Fruit fly (Drosophila melanogaster) whole organism, embryonic: ENCODE measurements around the gene Ocrl.
A peak's percentile ranks its signal among the peaks of the same experiment; 100 is the strongest.

ENCODE experiments used
- Awh ChIP-seq: fragments of 200-800 bp; sonication (Bioruptor generic); IDR thresholded peaks from 2 replicates; pipeline ENCODE4, ENCODE4 v1.3.6; 2022; ENCODE audit warnings: missing biosample characterization, missing genetic modification characterization
- B-H1 ChIP-seq: fragments of 200-800 bp; sonication (Bioruptor generic); IDR thresholded peaks from 3 replicates; pipeline ENCODE4 v1.3.6; 2022; ENCODE audit warnings: missing biosample characterization, missing genetic modification characterization
- BEAF-32 ChIP-seq: fragments of 200-800 bp; sonication (Bioruptor generic); optimal IDR thresholded peaks from 3 replicates; lab custom pipeline; 2017; ENCODE audit warnings: missing biosample characterization, missing genetic modification characterization, mild to moderate bottlenecking, moderate library complexity, missing genetic modification reagents
- CG10267 ChIP-seq: fragments of 200-800 bp; sonication (Bioruptor generic); optimal IDR thresholded peaks from 2 replicates; lab custom pipeline; 2018; ENCODE audit warnings: missing biosample characterization, mild to moderate bottlenecking, missing genetic modification characterization, moderate library complexity
- CG10959 ChIP-seq: fragments of 200-800 bp; sonication (Bioruptor generic); IDR thresholded peaks from 2 replicates; pipeline ENCODE4 v1.3.6; 2022; ENCODE audit warnings: missing biosample characterization, missing genetic modification characterization
- CG12155 ChIP-seq: fragments of 200-800 bp; sonication (Bioruptor generic); optimal IDR thresholded peaks from 3 replicates; lab custom pipeline; 2016; ENCODE audit warnings: missing biosample characterization, missing genetic modification characterization
- CG12236 ChIP-seq: fragments of 200-800 bp; sonication (Bioruptor generic); optimal IDR thresholded peaks from 2 replicates; lab custom pipeline; 2016; ENCODE audit warnings: missing biosample characterization, missing genetic modification characterization
- CG13424 ChIP-seq: fragments of 200-800 bp; sonication (Bioruptor generic); optimal IDR thresholded peaks from 2 replicates; lab custom pipeline; 2019; ENCODE audit warnings: missing biosample characterization, mild to moderate bottlenecking, missing genetic modification characterization, moderate library complexity
- CG15269 ChIP-seq: fragments of 200-800 bp; sonication (Bioruptor generic); optimal IDR thresholded peaks from 2 replicates; lab custom pipeline; 2018; ENCODE audit warnings: missing biosample characterization, mild to moderate bottlenecking, missing genetic modification characterization, moderate library complexity
- CG15696 ChIP-seq: fragments of 200-800 bp; sonication (Bioruptor generic); optimal IDR thresholded peaks from 2 replicates; lab custom pipeline; 2019; ENCODE audit warnings: missing biosample characterization, mild to moderate bottlenecking, missing genetic modification characterization, moderate library complexity
- CG16813 ChIP-seq: fragments of 200-800 bp; sonication (Bioruptor generic); IDR thresholded peaks from 3 replicates; pipeline ENCODE4 v1.3.6; 2022; ENCODE audit warnings: missing biosample characterization, missing genetic modification characterization; ENCODE audit not compliant: partially characterized antibody
- CG16815 ChIP-seq: fragments of 200-800 bp; sonication (Bioruptor generic); optimal IDR thresholded peaks from 3 replicates; lab custom pipeline; 2017; ENCODE audit warnings: missing biosample characterization, mild to moderate bottlenecking, missing genetic modification characterization
- CG2712 ChIP-seq: fragments of 200-800 bp; optimal IDR thresholded peaks from 3 replicates; lab custom pipeline; 2019; ENCODE audit warnings: missing biosample characterization, mild to moderate bottlenecking, missing genetic modification characterization, moderate library complexity
- CG4328 ChIP-seq: fragments of 200-800 bp; sonication (Bioruptor generic); optimal IDR thresholded peaks from 3 replicates; lab custom pipeline; 2017; ENCODE audit warnings: missing biosample characterization, missing genetic modification reagents, missing genetic modification characterization
- CG5180 ChIP-seq: fragments of 200-800 bp; sonication (Bioruptor generic); optimal IDR thresholded peaks from 3 replicates; lab custom pipeline; 2017; ENCODE audit warnings: missing biosample characterization, missing genetic modification characterization, mild to moderate bottlenecking, moderate library complexity, missing genetic modification reagents
- CG6683 ChIP-seq: fragments of 200-800 bp; sonication (Bioruptor generic); optimal IDR thresholded peaks from 2 replicates; lab custom pipeline; 2017; ENCODE audit warnings: missing biosample characterization, mild to moderate bottlenecking, missing genetic modification characterization, missing genetic modification reagents
- CG7372 ChIP-seq: fragments of 200-800 bp; sonication (Bioruptor generic); IDR thresholded peaks from 2 replicates; pipeline ENCODE4 v1.3.6; 2022; ENCODE audit warnings: missing biosample characterization, missing genetic modification characterization
- CG8924 ChIP-seq: fragments of 200-800 bp; optimal IDR thresholded peaks from 3 replicates; lab custom pipeline; 2019; ENCODE audit warnings: missing biosample characterization, mild to moderate bottlenecking, missing genetic modification characterization, moderate library complexity
- CG9609 ChIP-seq: fragments of 200-800 bp; sonication (Bioruptor generic); optimal IDR thresholded peaks from 3 replicates; lab custom pipeline; 2016; ENCODE audit warnings: missing biosample characterization, missing genetic modification characterization
- CHES-1-like ChIP-seq: fragments of 200-800 bp; sonication (Bioruptor generic); optimal IDR thresholded peaks from 2 replicates; lab custom pipeline; 2016; ENCODE audit warnings: missing biosample characterization, missing genetic modification characterization
- Dbx ChIP-seq: fragments of 200-800 bp; sonication (Bioruptor generic); IDR thresholded peaks from 3 replicates; pipeline ENCODE4 v1.3.6; 2022; ENCODE audit warnings: missing biosample characterization, missing genetic modification characterization
- Deaf1 ChIP-seq: fragments of 200-800 bp; optimal IDR thresholded peaks from 3 replicates; lab custom pipeline; 2019; ENCODE audit warnings: missing biosample characterization, mild to moderate bottlenecking, missing genetic modification characterization, moderate library complexity
- Dip3 ChIP-seq: fragments of 200-800 bp; sonication (Bioruptor generic); optimal IDR thresholded peaks from 3 replicates; lab custom pipeline; 2016; ENCODE audit warnings: missing biosample characterization, missing genetic modification characterization
- Doc2 ChIP-seq: fragments of 200-800 bp; sonication (Bioruptor generic); IDR thresholded peaks from 2 replicates; pipeline ENCODE4 v1.3.6; 2022; ENCODE audit warnings: missing biosample characterization, missing genetic modification characterization
- Dp ChIP-seq: fragments of 200-800 bp; sonication (Bioruptor generic); optimal IDR thresholded peaks from 2 replicates; lab custom pipeline; 2018; ENCODE audit warnings: missing biosample characterization, mild to moderate bottlenecking, missing genetic modification characterization, moderate library complexity
- Fer3 ChIP-seq: fragments of 200-800 bp; sonication (Bioruptor generic); optimal IDR thresholded peaks from 2 replicates; lab custom pipeline; 2018; ENCODE audit warnings: missing biosample characterization, mild to moderate bottlenecking, missing genetic modification characterization, moderate library complexity
- HHEX ChIP-seq: fragments of 200-800 bp; sonication (Bioruptor generic); optimal IDR thresholded peaks from 3 replicates; lab custom pipeline; 2017; ENCODE audit warnings: missing biosample characterization, mild to moderate bottlenecking, missing genetic modification characterization, missing genetic modification reagents
- HLH3B ChIP-seq: fragments of 200-800 bp; sonication (Bioruptor generic); IDR thresholded peaks from 2 replicates; pipeline ENCODE4 v1.3.6; 2022; ENCODE audit warnings: missing biosample characterization, missing genetic modification characterization
- Hmr ChIP-seq: fragments of 200-800 bp; sonication (Bioruptor generic); optimal IDR thresholded peaks from 3 replicates; lab custom pipeline; 2017; ENCODE audit warnings: mild to moderate bottlenecking, missing biosample characterization, missing genetic modification reagents, missing genetic modification characterization
- Hmx ChIP-seq: fragments of 200-800 bp; sonication (Bioruptor generic); optimal IDR thresholded peaks from 2 replicates; lab custom pipeline; 2016; ENCODE audit warnings: missing biosample characterization, missing genetic modification characterization
- Jarid2 ChIP-seq: fragments of 200-800 bp; sonication (Bioruptor generic); optimal IDR thresholded peaks from 3 replicates; lab custom pipeline; 2017; ENCODE audit warnings: mild to moderate bottlenecking, missing biosample characterization, missing genetic modification reagents, missing genetic modification characterization
- NfI ChIP-seq: fragments of 200-800 bp; sonication (Bioruptor generic); optimal IDR thresholded peaks from 3 replicates; lab custom pipeline; 2018; ENCODE audit warnings: missing biosample characterization, mild to moderate bottlenecking, missing genetic modification characterization, moderate library complexity
- Pdp1 ChIP-seq, 2 experiments: fragments of 200-800 bp; sonication (Bioruptor generic); optimal IDR thresholded peaks; 3 replicates each; lab custom pipeline; 2016; ENCODE audit warnings: missing biosample characterization in 2 of 2, missing genetic modification characterization in 2 of 2, mild to moderate bottlenecking in 1 of 2, moderate library complexity in 1 of 2
- Poxn ChIP-seq: fragments of 200-800 bp; sonication (Bioruptor generic); IDR thresholded peaks from 2 replicates; pipeline ENCODE4 v1.3.6; 2022; ENCODE audit warnings: missing biosample characterization, missing genetic modification characterization
- Taf1 ChIP-seq: fragments of 200-800 bp; sonication (Bioruptor generic); IDR thresholded peaks from 2 replicates; pipeline ENCODE4 v1.3.6; 2022; ENCODE audit warnings: missing biosample characterization, missing genetic modification characterization
- corto ChIP-seq: fragments of 200-800 bp; sonication (Bioruptor generic); optimal IDR thresholded peaks from 2 replicates; lab custom pipeline; 2016; ENCODE audit warnings: missing biosample characterization, mild to moderate bottlenecking, missing genetic modification characterization, moderate library complexity
- fd96Cb ChIP-seq: fragments of 200-800 bp; sonication (Bioruptor generic); optimal IDR thresholded peaks from 2 replicates; lab custom pipeline; 2018; ENCODE audit warnings: missing biosample characterization, mild to moderate bottlenecking, missing genetic modification characterization, moderate library complexity
- gsb-n ChIP-seq: fragments of 200-800 bp; sonication (Bioruptor generic); optimal IDR thresholded peaks from 3 replicates; lab custom pipeline; 2018; ENCODE audit warnings: missing biosample characterization, mild to moderate bottlenecking, missing genetic modification characterization
- lab ChIP-seq: fragments of 200-800 bp; sonication (Bioruptor generic); optimal IDR thresholded peaks from 3 replicates; lab custom pipeline; 2017; ENCODE audit warnings: missing biosample characterization, missing genetic modification characterization, mild to moderate bottlenecking, moderate library complexity, missing genetic modification reagents
- lilli ChIP-seq: fragments of 200-800 bp; sonication (Bioruptor generic); optimal IDR thresholded peaks from 3 replicates; lab custom pipeline; 2016; ENCODE audit warnings: missing biosample characterization, missing genetic modification characterization
- mirr ChIP-seq: fragments of 200-800 bp; sonication (Bioruptor generic); optimal IDR thresholded peaks from 3 replicates; lab custom pipeline; 2018; ENCODE audit warnings: missing biosample characterization, mild to moderate bottlenecking, missing genetic modification characterization
- phol ChIP-seq: fragments of 200-800 bp; sonication (Bioruptor generic); optimal IDR thresholded peaks from 3 replicates; lab custom pipeline; 2018; ENCODE audit warnings: missing biosample characterization, mild to moderate bottlenecking, missing genetic modification characterization, moderate library complexity
- scrt ChIP-seq: fragments of 200-800 bp; sonication (Bioruptor generic); optimal IDR thresholded peaks from 2 replicates; lab custom pipeline; 2018; ENCODE audit warnings: missing biosample characterization, mild to moderate bottlenecking, missing genetic modification characterization, moderate library complexity
- slp2 ChIP-seq: fragments of 200-800 bp; sonication (Bioruptor generic); optimal IDR thresholded peaks from 2 replicates; lab custom pipeline; 2016; ENCODE audit warnings: missing biosample characterization, missing genetic modification characterization
- sob ChIP-seq: fragments of 200-800 bp; sonication (Bioruptor generic); IDR thresholded peaks from 2 replicates; pipeline ENCODE4 v1.3.6; 2022; ENCODE audit warnings: missing biosample characterization, missing genetic modification characterization
- sug ChIP-seq: fragments of 200-800 bp; optimal IDR thresholded peaks from 2 replicates; lab custom pipeline; 2019; ENCODE audit warnings: missing biosample characterization, mild to moderate bottlenecking, missing genetic modification characterization, moderate library complexity
- toy ChIP-seq: fragments of 200-800 bp; sonication (Bioruptor generic); IDR thresholded peaks from 2 replicates; pipeline ENCODE4 v1.3.6; 2022; ENCODE audit warnings: missing biosample characterization, missing genetic modification characterization
- vnd ChIP-seq: fragments of 200-800 bp; sonication (Bioruptor generic); IDR thresholded peaks from 3 replicates; pipeline ENCODE4 v1.3.6; 2022; ENCODE audit warnings: missing biosample characterization, missing genetic modification characterization; ENCODE audit not compliant: partially characterized antibody

The Ocrl gene

DNA sequence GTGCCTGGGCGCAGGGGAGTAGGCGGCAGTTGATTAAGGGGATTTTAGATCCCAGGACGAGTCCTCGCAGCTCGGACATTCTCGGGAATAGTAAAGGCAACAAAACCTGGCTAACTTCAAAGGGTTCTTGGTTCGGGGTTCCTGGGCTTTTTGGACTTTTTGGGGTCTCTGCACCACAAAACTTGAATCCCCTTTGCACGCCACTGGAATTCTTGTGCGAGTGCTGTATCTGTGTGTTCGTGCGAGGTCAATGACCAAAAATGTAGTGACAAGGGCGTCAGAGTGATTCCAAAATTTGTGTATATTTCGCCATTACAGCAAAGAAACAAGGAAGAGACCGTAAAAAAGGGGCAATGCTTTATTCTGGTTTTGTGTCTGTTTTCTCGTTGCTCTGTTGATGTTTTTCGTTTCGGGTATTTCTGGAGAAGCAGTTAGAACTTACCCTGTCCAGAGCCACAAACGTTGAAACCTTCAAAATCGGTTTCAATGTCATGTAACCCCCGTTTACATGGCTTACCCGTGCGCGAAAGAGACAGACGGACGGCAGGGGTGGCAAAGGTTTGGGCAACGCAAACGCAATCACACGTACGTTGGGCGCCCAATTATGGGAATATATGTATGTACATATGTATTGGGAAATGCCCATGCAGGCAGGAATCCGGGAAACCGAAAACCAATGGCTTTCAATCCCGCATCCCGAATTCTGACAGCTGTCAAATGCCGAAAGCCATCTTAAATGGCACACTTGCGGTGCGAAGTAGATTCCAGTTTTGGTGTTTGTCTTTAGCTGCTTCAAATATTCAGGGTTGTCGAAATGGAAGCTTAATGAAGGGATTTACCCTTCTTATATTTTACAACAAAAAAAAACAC lies 21.7 kb downstream of the Ocrl start (continued):
- TF ChIP-seq lab (peak; percentile 61), lilli (GFP tag; lab: Kevin White, UChicago) (peak; percentile 42), slp2 (no peak), vnd (no peak), Dip3 (GFP tag; lab: Kevin White, UChicago) (peak; percentile 53), CG16815 (GFP tag; lab: Kevin White, UChicago) (peak; percentile 2), mirr (GFP tag; lab: Kevin White, UChicago) (no peak), CG12236 (GFP tag; lab: Kevin White, UChicago) (no peak), Doc2 (no peak), HLH3B (GFP tag; lab: Robert Waterston, UW) (peak; percentile 53; the same call in 1 of the 2 replicates), BEAF-32 (GFP tag; lab: Kevin White, UChicago) (no peak), scrt (GFP tag; lab: Kevin White, UChicago) (peak; percentile 46), gsb-n (tag; lab: Kevin White, UChicago) (peak; percentile 27), sug (no peak), CG16813 (GFP tag; lab: Robert Waterston, UW) (no peak), CG15696 (tag; lab: Kevin White, UChicago) (no peak), Taf1 (GFP tag; lab: Robert Waterston, UW) (0 out of 2 replicates have a peak, but pooled peaks have one; percentile 21), CG2712 (peak; percentile 66), HHEX (GFP tag; lab: Kevin White, UChicago) (no peak), CG5180 (no peak), CG10959 (no peak), fd96Cb (peak; percentile 67), Deaf1 (tag; lab: Kevin White, UChicago) (no peak), Pdp1 (GFP tag; optimal IDR thresholded peaks at IDR 0.05; lab: Kevin White, UChicago) (peak; percentile 23 to 38), Awh (GFP tag; lab: Robert Waterston, UW) (peak; percentile 57; the same call in 1 of the 2 replicates), CG8924 (no peak), Jarid2 (no peak), CG7372 (no peak), CG10267 (tag; lab: Kevin White, UChicago) (no peak), corto (no peak), CG15269 (peak; percentile 38), Dp (GFP tag; lab: Kevin White, UChicago) (no peak), Poxn (GFP tag; lab: Robert Waterston, UW) (peak; percentile 22; the same call in 1 of the 2 replicates), sob (GFP tag; lab: Robert Waterston, UW) (peak; percentile 54), CHES-1-like (GFP tag; lab: Kevin White, UChicago) (no peak), NfI (GFP tag; lab: Kevin White, UChicago) (peak; percentile 52), phol (tag; lab: Kevin White, UChicago) (peak; percentile 43), Hmr (peak; percentile 18), CG4328 (GFP tag; lab: Kevin White, UChicago) (no peak), Dbx (GFP tag; lab: Robert Waterston, UW) (peak; percentile 46; the same call in 2 of the 3 replicates), CG6683 (GFP tag; lab: Kevin White, UChicago) (no peak), toy (no peak), Hmx (GFP tag; lab: Kevin White, UChicago) (no peak), Fer3 (tag; lab: Kevin White, UChicago) (peak; percentile 42), B-H1 (GFP tag; lab: Robert Waterston, UW) (peak; percentile 33; the same call in 1 of the 3 replicates), CG12155 (GFP tag; lab: Kevin White, UChicago) (peak; percentile 35), CG13424 (tag; lab: Kevin White, UChicago) (peak; percentile 25), CG9609 (GFP tag; lab: Kevin White, UChicago) (peak; percentile 55)
